Fruit fly (Drosophila melanogaster) whole organism, wandering third instar larva: ENCODE results near the gene simj.

Source experiments
- dl ChIP-seq, 2 experiments: fragments of 175-275, 200-275 bp in 1 of 2; fragments of 200-275 bp in 1 of 2; sonication (Bioruptor generic); optimal IDR thresholded peaks; lab custom pipeline; 2018; ENCODE audit warnings: mild to moderate bottlenecking in 2 of 2, missing biosample characterization in 2 of 2, missing genetic modification characterization in 2 of 2, moderate library complexity in 2 of 2; ENCODE audit not compliant: partially characterized antibody in 2 of 2, insufficient read depth in 1 of 2
- psq ChIP-seq: fragments of 200-800 bp; sonication (Bioruptor generic); optimal IDR thresholded peaks from 3 replicates; lab custom pipeline; 2017; ENCODE audit warnings: missing biosample characterization, mild to moderate bottlenecking, missing genetic modification characterization, moderate library complexity
- usp ChIP-seq: fragments of >200 bp; optimal IDR thresholded peaks from 2 replicates; lab custom pipeline; 2017; ENCODE audit warnings: missing biosample characterization, missing genetic modification characterization

dm6 chr3L:10659524-10659923 is 5.0 kb upstream of the simj start:
- TF ChIP-seq usp (no peak), psq (GFP tag; lab: Kevin White, UChicago) (no peak), dl (GFP tag; optimal IDR thresholded peaks at IDR 0.05; lab: Kevin White, UChicago; ENCODE audit: insufficient read depth in 1 of 2, partially characterized antibody in 2 of 2) (no peak)
